Worm (Caenorhabditis elegans) whole organism, late embryonic: Measurements from ENCODE around the gene ctsa-4.2.

ENCODE experiments used
- ceh-18 ChIP-seq: sonication (generic microtip); optimal IDR thresholded peaks from 2 replicates; lab custom pipeline; 2016; ENCODE audit warnings: missing genetic modification characterization, missing compliant biosample characterization
- nfya-1 ChIP-seq: sonication (generic microtip); optimal IDR thresholded peaks from 2 replicates; lab custom pipeline; 2017; ENCODE audit warnings: missing genetic modification characterization, mild to moderate bottlenecking, missing compliant biosample characterization, antibody characterized with exemption, moderate library complexity
- pax-1 ChIP-seq: fragments of 150-350 bp; optimal IDR thresholded peaks from 2 replicates; lab custom pipeline; 2014; ENCODE audit warnings: missing biosample characterization, missing genetic modification characterization
- rnt-1 ChIP-seq: sonication (generic microtip); optimal IDR thresholded peaks from 2 replicates; lab custom pipeline; 2016; ENCODE audit warnings: missing genetic modification characterization, missing compliant biosample characterization
- sox-2 ChIP-seq: fragments of 200-800 bp; sonication (Bioruptor generic); IDR thresholded peaks from 2 replicates; pipeline ENCODE4 v1.3.6; 2022; ENCODE audit warnings: missing genetic modification reagents, missing genetic modification characterization, missing compliant biosample characterization
- unc-55 ChIP-seq: sonication (generic microtip); optimal IDR thresholded peaks from 2 replicates; lab custom pipeline; 2017; ENCODE audit warnings: missing biosample characterization, missing genetic modification reagents, missing genetic modification characterization

ctsa-4.2 gene

ce11 chrIII:6655830-6656229 is 43.5 kb downstream of the ctsa-4.2 start:
- peak; percentile 32 for TF ChIP-seq nfya-1 (tag; lab: Kevin White, UChicago)
- no peak for TF ChIP-seq pax-1 (tag; lab: Kevin White, UChicago)
- peak; percentile 72 for TF ChIP-seq ceh-18
- peak; percentile 59 for TF ChIP-seq rnt-1 (tag; lab: Kevin White, UChicago)
- peak; percentile 46 for TF ChIP-seq unc-55 (GFP tag; lab: Kevin White, UChicago)

ce11 chrIII:6661660-6662059 is 49.3 kb downstream of the ctsa-4.2 start:
- peak; percentile 56 for TF ChIP-seq sox-2 (GFP tag; lab: Robert Waterston, UW)
